Fruit fly (Drosophila melanogaster) whole organism, prepupa: ENCODE data around the gene dib.
A peak's percentile ranks its signal among the peaks of the same experiment; 100 is the strongest.

Source experiments
- Blimp-1 ChIP-seq: fragments of 200-800 bp; sonication (Bioruptor generic); optimal IDR thresholded peaks from 3 replicates; lab custom pipeline; 2017; ENCODE audit warnings: missing biosample characterization, missing genetic modification characterization, mild to moderate bottlenecking, moderate library complexity, missing genetic modification reagents
- CG10631 ChIP-seq: fragments of 200-800 bp; sonication (Bioruptor generic); optimal IDR thresholded peaks from 2 replicates; lab custom pipeline; 2016; ENCODE audit warnings: missing biosample characterization, missing genetic modification characterization
- CG11294 ChIP-seq: fragments of 200-800 bp; sonication (Bioruptor generic); IDR thresholded peaks from 2 replicates; pipeline ENCODE4 v1.3.6; 2022; ENCODE audit warnings: missing biosample characterization, missing genetic modification characterization
- CG11762 ChIP-seq: fragments of 200-800 bp; sonication (Bioruptor generic); optimal IDR thresholded peaks from 3 replicates; lab custom pipeline; 2016; ENCODE audit warnings: missing biosample characterization, missing genetic modification characterization; ENCODE audit not compliant: insufficient read depth
- CG11902 ChIP-seq: fragments of 200-800 bp; sonication (Bioruptor generic); optimal IDR thresholded peaks from 3 replicates; lab custom pipeline; 2016; ENCODE audit warnings: missing biosample characterization, missing genetic modification characterization
- CG15336 ChIP-seq: fragments of 200-800 bp; sonication (Bioruptor generic); IDR thresholded peaks from 2 replicates; pipeline ENCODE4 v1.3.6; 2022; ENCODE audit warnings: missing biosample characterization, missing genetic modification characterization
- CG1621 ChIP-seq: fragments of 200-800 bp; sonication (Bioruptor generic); optimal IDR thresholded peaks from 3 replicates; lab custom pipeline; 2018; ENCODE audit warnings: missing biosample characterization, mild to moderate bottlenecking, missing genetic modification characterization
- CG3032 ChIP-seq: fragments of 200-800 bp; optimal IDR thresholded peaks from 2 replicates; lab custom pipeline; 2019; ENCODE audit warnings: missing biosample characterization, mild to moderate bottlenecking, missing genetic modification characterization, moderate library complexity
- CG31627 ChIP-seq: fragments of 200-800 bp; sonication (Bioruptor generic); optimal IDR thresholded peaks from 3 replicates; lab custom pipeline; 2016; ENCODE audit warnings: missing biosample characterization, missing genetic modification characterization
- CG32006 ChIP-seq: fragments of 200-800 bp; sonication (Bioruptor generic); optimal IDR thresholded peaks from 3 replicates; lab custom pipeline; 2017; ENCODE audit warnings: missing biosample characterization, mild to moderate bottlenecking, missing genetic modification characterization
- CG4318 ChIP-seq: fragments of 200-800 bp; sonication (Bioruptor generic); optimal IDR thresholded peaks from 3 replicates; lab custom pipeline; 2017; ENCODE audit warnings: missing biosample characterization, mild to moderate bottlenecking, missing genetic modification characterization
- CG6163 ChIP-seq: fragments of 200-800 bp; sonication (Bioruptor generic); IDR thresholded peaks from 3 replicates; pipeline ENCODE4 v1.3.6; 2022; ENCODE audit warnings: missing biosample characterization, missing genetic modification characterization
- CG6808 ChIP-seq: fragments of 200-800 bp; sonication (Bioruptor generic); optimal IDR thresholded peaks from 3 replicates; lab custom pipeline; 2017; ENCODE audit warnings: missing biosample characterization, missing genetic modification characterization, mild to moderate bottlenecking, moderate library complexity, missing genetic modification reagents
- CG6854 ChIP-seq: fragments of 200-800 bp; sonication (Bioruptor generic); optimal IDR thresholded peaks from 2 replicates; lab custom pipeline; 2017; ENCODE audit warnings: missing biosample characterization, mild to moderate bottlenecking, missing genetic modification characterization
- CG8119 ChIP-seq: fragments of 200-800 bp; sonication (Bioruptor generic); IDR thresholded peaks from 3 replicates; pipeline ENCODE4 v1.3.6; 2022; ENCODE audit warnings: missing biosample characterization, missing genetic modification characterization
- CG8319 ChIP-seq: fragments of 200-800 bp; sonication (Bioruptor generic); optimal IDR thresholded peaks from 3 replicates; lab custom pipeline; 2016; ENCODE audit warnings: missing biosample characterization, missing genetic modification characterization
- CG8632 ChIP-seq: fragments of 200-800 bp; sonication (Bioruptor generic); optimal IDR thresholded peaks from 3 replicates; lab custom pipeline; 2016; ENCODE audit warnings: missing biosample characterization, missing genetic modification characterization
- CG9139 ChIP-seq: fragments of 200-800 bp; sonication (Bioruptor generic); optimal IDR thresholded peaks from 3 replicates; lab custom pipeline; 2017; ENCODE audit warnings: missing biosample characterization, mild to moderate bottlenecking, missing genetic modification characterization
- Eip75B ChIP-seq: fragments of 200-800 bp; sonication (Bioruptor generic); optimal IDR thresholded peaks from 3 replicates; lab custom pipeline; 2016; ENCODE audit warnings: missing biosample characterization, missing genetic modification characterization
- Eip78C ChIP-seq: fragments of 200-800 bp; sonication (Bioruptor generic); peaks from one replicate; lab custom pipeline; 2016; ENCODE audit warnings: missing biosample characterization, missing genetic modification characterization
- Eip93F ChIP-seq: fragments of 200-800 bp; sonication (Bioruptor generic); optimal IDR thresholded peaks from 2 replicates; lab custom pipeline; 2016; ENCODE audit warnings: missing biosample characterization, mild to moderate bottlenecking, missing genetic modification characterization
- Ets21C ChIP-seq: fragments of 200-800 bp; sonication (Bioruptor generic); optimal IDR thresholded peaks from 3 replicates; lab custom pipeline; 2016; ENCODE audit warnings: missing biosample characterization, missing genetic modification characterization
- Ets96B ChIP-seq: fragments of 200-800 bp; optimal IDR thresholded peaks from 2 replicates; lab custom pipeline; 2019; ENCODE audit warnings: missing biosample characterization, mild to moderate bottlenecking, missing genetic modification characterization, moderate library complexity
- Gug ChIP-seq: fragments of 200-800 bp; sonication (Bioruptor generic); IDR thresholded peaks from 2 replicates; pipeline ENCODE4 v1.3.6; 2022; ENCODE audit warnings: missing biosample characterization, missing genetic modification characterization
- Hr39 ChIP-seq: fragments of 200-800 bp; sonication (Bioruptor generic); optimal IDR thresholded peaks from 2 replicates; lab custom pipeline; 2016; ENCODE audit warnings: missing biosample characterization, missing genetic modification characterization
- Lpt ChIP-seq: fragments of 200-800 bp; sonication (Bioruptor generic); optimal IDR thresholded peaks from 3 replicates; lab custom pipeline; 2016; ENCODE audit warnings: missing biosample characterization, missing genetic modification characterization
- Met ChIP-seq: fragments of 200-800 bp; sonication (Bioruptor generic); optimal IDR thresholded peaks from 3 replicates; lab custom pipeline; 2016; ENCODE audit warnings: missing biosample characterization, missing genetic modification characterization
- OdsH ChIP-seq: fragments of 200-800 bp; sonication (Bioruptor generic); optimal IDR thresholded peaks from 3 replicates; lab custom pipeline; 2016; ENCODE audit warnings: missing biosample characterization, missing genetic modification characterization
- Sox14 ChIP-seq: fragments of 200-800 bp; sonication (Bioruptor generic); optimal IDR thresholded peaks from 3 replicates; lab custom pipeline; 2016; ENCODE audit warnings: missing biosample characterization, missing genetic modification characterization
- Sox15 ChIP-seq: fragments of 200-800 bp; sonication (Bioruptor generic); optimal IDR thresholded peaks from 3 replicates; lab custom pipeline; 2016; ENCODE audit warnings: missing biosample characterization, missing genetic modification characterization
- achi ChIP-seq: fragments of 200-800 bp; sonication (Bioruptor generic); optimal IDR thresholded peaks from 3 replicates; lab custom pipeline; 2016; ENCODE audit warnings: missing biosample characterization, missing genetic modification characterization
- acj6 ChIP-seq: fragments of 200-800 bp; sonication (Bioruptor generic); optimal IDR thresholded peaks from 3 replicates; lab custom pipeline; 2016; ENCODE audit warnings: missing biosample characterization, missing genetic modification characterization
- cyc ChIP-seq: fragments of 200-800 bp; sonication (Bioruptor generic); optimal IDR thresholded peaks from 3 replicates; lab custom pipeline; 2016; ENCODE audit warnings: missing biosample characterization, missing genetic modification characterization
- eg ChIP-seq: fragments of 200-800 bp; sonication (Bioruptor generic); IDR thresholded peaks from 3 replicates; pipeline ENCODE4 v1.3.6; 2022; ENCODE audit warnings: missing biosample characterization, missing genetic modification characterization
- esn ChIP-seq: fragments of 200-800 bp; sonication (Bioruptor generic); optimal IDR thresholded peaks from 2 replicates; lab custom pipeline; 2016; ENCODE audit warnings: missing biosample characterization, mild to moderate bottlenecking, missing genetic modification characterization, moderate library complexity
- fd59A ChIP-seq: fragments of 200-800 bp; sonication (Bioruptor generic); optimal IDR thresholded peaks from 2 replicates; lab custom pipeline; 2017; ENCODE audit warnings: missing biosample characterization, mild to moderate bottlenecking, missing genetic modification characterization, missing genetic modification reagents
- fd85E ChIP-seq: fragments of 200-800 bp; sonication (Bioruptor generic); optimal IDR thresholded peaks from 3 replicates; lab custom pipeline; 2016; ENCODE audit warnings: missing biosample characterization, missing genetic modification characterization
- fkh ChIP-seq: fragments of 200-800 bp; sonication (Bioruptor generic); optimal IDR thresholded peaks from 3 replicates; lab custom pipeline; 2017; ENCODE audit warnings: missing biosample characterization, mild to moderate bottlenecking, missing genetic modification characterization, moderate library complexity
- lz ChIP-seq: fragments of 200-800 bp; sonication (Bioruptor generic); optimal IDR thresholded peaks from 3 replicates; lab custom pipeline; 2016; ENCODE audit warnings: missing biosample characterization, missing genetic modification characterization
- spab ChIP-seq: fragments of 200-800 bp; sonication (Bioruptor generic); optimal IDR thresholded peaks from 2 replicates; lab custom pipeline; 2017; ENCODE audit warnings: missing biosample characterization, mild to moderate bottlenecking, missing genetic modification characterization, missing genetic modification reagents
- svp ChIP-seq: fragments of 200-800 bp; sonication (Bioruptor generic); peaks from one replicate; lab custom pipeline; 2016; ENCODE audit warnings: missing biosample characterization, missing genetic modification characterization
- vri ChIP-seq: fragments of 200-800 bp; sonication (Bioruptor generic); optimal IDR thresholded peaks from 3 replicates; lab custom pipeline; 2016; ENCODE audit warnings: missing biosample characterization, mild to moderate bottlenecking, missing genetic modification characterization

The dib gene

dm6 chr3L:4040247-4040925 lies 21.7 kb upstream of the dib start, which contains the start of the genes CG11593 and Rcd5:
Gene CG11593 (minus strand): TSS chr3L:4040482.
Gene Rcd5 (plus strand): TSS chr3L:4040529.
- TF ChIP-seq CG3032 (tag; lab: Kevin White, UChicago) (no peak), Ets96B (tag; lab: Kevin White, UChicago) (no peak), Ets21C (GFP tag; lab: Kevin White, UChicago) (no peak), Sox15 (GFP tag; lab: Kevin White, UChicago) (peak; percentile 21), Hr39 (GFP tag; lab: Kevin White, UChicago) (no peak), CG15336 (peak; percentile 51), OdsH (GFP tag; lab: Kevin White, UChicago) (no peak), vri (GFP tag; lab: Kevin White, UChicago) (no peak), CG10631 (GFP tag; lab: Kevin White, UChicago) (peak; percentile 80), CG1621 (tag; lab: Kevin White, UChicago) (no peak), esn (no peak), CG6163 (GFP tag; lab: Robert Waterston, UW) (peak; percentile 83), CG4318 (GFP tag; lab: Kevin White, UChicago) (peak; percentile 41), Eip75B (GFP tag; lab: Kevin White, UChicago) (no peak), achi (GFP tag; lab: Kevin White, UChicago) (peak; percentile 70), CG9139 (no peak), Gug (GFP tag; lab: Robert Waterston, UW) (peak; percentile 72), fd85E (no peak), spab (GFP tag; lab: Kevin White, UChicago) (no peak), CG11902 (GFP tag; lab: Kevin White, UChicago) (peak; percentile 71), cyc (GFP tag; lab: Kevin White, UChicago) (peak; percentile 53), Sox14 (GFP tag; lab: Kevin White, UChicago) (peak; percentile 50), Eip93F (GFP tag; lab: Kevin White, UChicago) (no peak), svp (GFP tag; lab: Kevin White, UChicago) (no peak), CG8319 (GFP tag; lab: Kevin White, UChicago) (peak; percentile 77), eg (GFP tag; lab: Robert Waterston, UW) (peak; percentile 79), lz (GFP tag; lab: Kevin White, UChicago) (no peak), CG6854 (GFP tag; lab: Kevin White, UChicago) (no peak), Eip78C (GFP tag; lab: Kevin White, UChicago) (no peak), fkh (GFP tag; lab: Kevin White, UChicago) (no peak), CG8119 (GFP tag; lab: Robert Waterston, UW) (peak; percentile 50; the same call in 2 of the 3 replicates), CG8632 (GFP tag; lab: Kevin White, UChicago) (peak; percentile 24), Met (GFP tag; lab: Kevin White, UChicago) (no peak), CG32006 (GFP tag; lab: Kevin White, UChicago) (peak; percentile 66), CG31627 (GFP tag; lab: Kevin White, UChicago) (peak; percentile 55), fd59A (GFP tag; lab: Kevin White, UChicago) (peak; percentile 11), CG6808 (GFP tag; lab: Kevin White, UChicago) (no peak), Lpt (peak; percentile 48), Blimp-1 (no peak), CG11294 (GFP tag; lab: Robert Waterston, UW) (peak; percentile 46; the same call in 1 of the 2 replicates), acj6 (GFP tag; lab: Kevin White, UChicago) (peak; percentile 69), CG11762 (GFP tag; lab: Kevin White, UChicago) (peak; percentile 4)
